Worm (Caenorhabditis elegans): ENCODE measurements around the gene tram-1.

The tram-1 gene

DNA sequence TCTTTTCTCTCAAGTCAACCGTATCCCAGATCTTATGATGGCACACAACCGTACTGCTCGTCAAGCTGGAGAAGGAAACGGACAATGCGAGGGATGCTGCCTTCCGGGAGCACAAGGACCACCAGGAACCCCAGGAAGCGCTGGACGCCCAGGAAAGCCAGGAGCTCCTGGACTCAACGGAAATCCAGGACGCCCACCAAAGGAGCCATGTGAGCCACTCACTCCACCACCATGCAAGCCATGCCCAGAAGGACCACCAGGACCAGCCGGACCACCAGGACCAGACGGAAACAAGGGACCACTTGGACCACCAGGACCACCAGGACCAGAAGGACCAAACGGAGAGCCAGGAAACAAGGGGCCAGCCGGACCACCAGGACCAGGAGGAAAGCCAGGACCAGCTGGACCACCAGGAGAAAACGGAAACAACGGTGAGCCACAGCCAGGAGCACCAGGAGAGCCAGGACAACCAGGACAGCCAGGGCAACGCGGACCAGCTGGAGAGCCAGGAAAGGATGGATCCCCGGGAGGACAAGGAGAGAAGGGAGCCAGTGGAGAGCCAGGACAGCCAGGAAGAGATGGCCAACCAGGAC is 4.3 kb downstream of the tram-1 start:
- TF ChIP-seq aly-2 (tag; optimal IDR thresholded peaks at IDR 0.05), result no peak
- no peak for TF ChIP-seq ceh-82 (tag; optimal IDR thresholded peaks at IDR 0.05)
- TF ChIP-seq egl-27 (tag; optimal IDR thresholded peaks at IDR 0.05), result no peak
- TF ChIP-seq daf-12 (tag; optimal IDR thresholded peaks at IDR 0.05), result no peak
- no peak for TF ChIP-seq ceh-9 (tag; optimal IDR thresholded peaks at IDR 0.05)
- TF ChIP-seq nhr-28 (tag; optimal IDR thresholded peaks at IDR 0.05), result no peak
- no peak for TF ChIP-seq elt-3 (tag; optimal IDR thresholded peaks at IDR 0.05)
- TF ChIP-seq nhr-43 (tag; optimal IDR thresholded peaks at IDR 0.05; ENCODE audit: poor library complexity, severe bottlenecking), result no peak
- no peak for TF ChIP-seq elt-2 (tag; optimal IDR thresholded peaks at IDR 0.05)
- no peak for TF ChIP-seq zag-1 (tag; optimal IDR thresholded peaks at IDR 0.05)
- TF ChIP-seq nhr-67 (tag; optimal IDR thresholded peaks at IDR 0.05), result no peak
- TF ChIP-seq pha-4 (tag; optimal IDR thresholded peaks at IDR 0.05), result no peak
- TF ChIP-seq ceh-16 (tag; optimal IDR thresholded peaks at IDR 0.05), result no peak
- no peak for TF ChIP-seq lin-39 (tag; optimal IDR thresholded peaks at IDR 0.05)

DNA sequence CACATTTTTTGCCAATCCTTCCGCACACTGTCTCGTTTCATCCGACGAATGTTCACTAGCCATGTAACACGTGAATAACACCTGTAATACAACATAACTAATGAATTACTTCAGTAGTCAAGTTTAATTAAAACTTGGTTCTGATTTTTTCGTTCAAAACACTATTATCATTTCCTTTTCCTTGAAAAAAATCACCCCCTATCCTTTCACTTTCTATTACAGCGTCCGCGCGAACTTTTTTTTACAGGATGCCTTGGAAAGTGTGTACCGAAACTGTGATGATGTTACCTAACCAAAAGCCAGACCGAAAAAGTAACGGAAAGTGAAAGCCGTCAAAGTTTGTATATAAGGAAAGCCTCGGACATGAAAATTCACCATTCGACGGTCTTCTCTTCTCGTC is 5.0 kb downstream of the tram-1 start, which contains the start of gene col-124:
Gene col-124 (plus strand): TSS at position 374 of the 400 bp plus-strand sequence.
- TF ChIP-seq mml-1 (tag; optimal IDR thresholded peaks at IDR 0.05) (no peak), hmg-11 (tag; optimal IDR thresholded peaks at IDR 0.05) (no peak)

DNA sequence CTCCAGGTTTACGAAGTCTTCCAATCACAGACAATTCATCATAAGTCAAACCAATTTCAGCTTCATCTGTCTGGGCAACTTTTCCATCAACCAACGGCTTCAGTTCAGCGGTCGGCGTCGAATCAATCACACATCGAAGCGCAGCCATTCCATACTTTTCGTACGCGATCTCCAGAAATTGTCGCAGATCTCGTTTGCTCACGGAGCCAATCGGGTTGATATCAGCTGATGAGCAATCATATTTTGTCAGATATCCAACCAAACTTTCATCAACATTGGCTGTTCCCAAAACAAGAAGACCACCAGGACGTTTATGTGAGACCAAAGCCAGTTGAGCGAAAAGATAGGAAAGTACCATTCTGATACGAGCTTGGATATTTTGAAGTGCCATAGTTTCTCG is 5.7 kb downstream of the tram-1 start:
- no peak for TF ChIP-seq fos-1 (tag; optimal IDR thresholded peaks at IDR 0.05)
- no peak for TF ChIP-seq zag-1 (tag; optimal IDR thresholded peaks at IDR 0.05)
- TF ChIP-seq R02D3.7 (tag; optimal IDR thresholded peaks at IDR 0.05), result no peak
- TF ChIP-seq pha-4 (tag; optimal IDR thresholded peaks at IDR 0.05), result no peak
- TF ChIP-seq nhr-28 (tag; optimal IDR thresholded peaks at IDR 0.05), result no peak
- no peak for TF ChIP-seq elt-2 (tag; optimal IDR thresholded peaks at IDR 0.05)
- no peak for TF ChIP-seq ceh-9 (tag; optimal IDR thresholded peaks at IDR 0.05)

DNA sequence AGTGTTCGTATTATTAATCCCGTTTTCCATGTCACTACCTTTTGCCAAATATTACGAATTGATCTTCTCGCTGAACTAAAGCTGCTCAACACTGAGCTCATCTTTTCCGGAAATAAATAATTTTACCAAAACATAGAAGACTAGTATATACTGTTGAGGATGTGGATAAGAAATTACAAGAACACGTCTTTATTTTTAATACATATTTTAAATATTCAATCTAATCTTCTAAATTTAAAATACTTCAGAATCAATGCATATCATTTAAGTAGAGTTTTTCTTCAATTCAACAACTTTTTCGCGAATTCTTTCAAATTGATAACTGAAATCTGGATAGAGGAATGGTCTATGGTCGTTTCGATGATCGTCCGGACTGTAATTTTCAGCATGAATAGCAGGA is 6.3 kb downstream of the tram-1 start, which contains the start of gene abt-1:
Gene abt-1 (minus strand): TSS at position 101 of the 400 bp plus-strand sequence.
- TF ChIP-seq daf-12 (tag; optimal IDR thresholded peaks at IDR 0.05) (no peak), pqm-1 (tag; optimal IDR thresholded peaks at IDR 0.05) (no peak), skn-1 (tag; optimal IDR thresholded peaks at IDR 0.05) (no peak), ztf-11 (tag; optimal IDR thresholded peaks at IDR 0.05) (no peak), ceh-16 (tag; optimal IDR thresholded peaks at IDR 0.05) (no peak), nhr-77 (tag; optimal IDR thresholded peaks at IDR 0.05) (no peak), nhr-43 (tag; optimal IDR thresholded peaks at IDR 0.05; ENCODE audit: poor library complexity, severe bottlenecking) (no peak), ZK546.5 (tag; optimal IDR thresholded peaks at IDR 0.05) (no peak), lin-39 (tag; optimal IDR thresholded peaks at IDR 0.05) (no peak), egl-5 (tag; optimal IDR thresholded peaks at IDR 0.05) (no peak), zag-1 (tag; optimal IDR thresholded peaks at IDR 0.05) (no peak), egl-27 (tag; optimal IDR thresholded peaks at IDR 0.05) (no peak), elt-1 (tag; optimal IDR thresholded peaks at IDR 0.05) (no peak), nhr-11 (tag; optimal IDR thresholded peaks at IDR 0.05) (no peak)

DNA sequence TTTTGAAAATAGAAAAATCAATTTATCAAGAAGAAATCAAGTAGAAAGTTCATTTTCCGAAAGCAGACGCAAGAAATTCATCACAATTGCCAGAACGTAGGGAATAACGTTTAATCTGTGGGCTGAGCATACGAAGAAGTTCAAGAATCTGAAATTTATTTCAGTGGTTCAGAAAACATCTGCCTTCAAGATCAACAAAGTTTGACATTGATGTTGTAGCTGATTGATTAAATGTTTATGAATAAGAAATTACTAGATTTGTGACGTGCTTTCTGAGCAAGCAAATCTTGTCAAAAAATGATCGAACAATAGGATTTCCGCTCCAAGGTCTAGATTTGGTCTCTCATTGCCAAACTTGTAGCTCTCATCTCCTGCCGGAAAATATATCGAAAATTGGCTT is 14.9 kb downstream of the tram-1 start, which contains the start of gene K04D7.6:
Gene K04D7.6 (minus strand): TSS at position 101 of the 400 bp plus-strand sequence.
- TF ChIP-seq ztf-11 (tag; optimal IDR thresholded peaks at IDR 0.05) (no peak), ZK546.5 (tag; optimal IDR thresholded peaks at IDR 0.05) (no peak), nfya-1 (tag; optimal IDR thresholded peaks at IDR 0.05; ENCODE audit: insufficient read depth) (no peak), ama-1 (optimal IDR thresholded peaks at IDR 0.05) (no peak), tbx-2 (tag; optimal IDR thresholded peaks at IDR 0.05) (no peak), sea-2 (GFP tag; optimal IDR thresholded peaks at IDR 0.05) (no peak), nhr-237 (tag; optimal IDR thresholded peaks at IDR 0.05) (no peak), ztf-4 (tag; optimal IDR thresholded peaks at IDR 0.05) (no peak), hmg-11 (tag; optimal IDR thresholded peaks at IDR 0.05) (no peak), elt-1 (tag; optimal IDR thresholded peaks at IDR 0.05) (no peak)

All from whole organism, L3 larva.